Worm (Caenorhabditis elegans) whole organism, L4 larva: ENCODE results near the gene Y69H2.10.

Experiments used
- R02D3.7 ChIP-seq: fragments of 150-350 bp; sonication (generic microtip); optimal IDR thresholded peaks from 3 replicates; lab custom pipeline; 2014; ENCODE audit warnings: missing biosample characterization, missing genetic modification characterization
- aly-2 ChIP-seq: sonication (generic microtip); optimal IDR thresholded peaks from 2 replicates; lab custom pipeline; 2018; ENCODE audit warnings: missing biosample characterization, missing genetic modification characterization
- daf-16 ChIP-seq, 3 experiments: sonication (generic microtip); optimal IDR thresholded peaks; 2 replicates each; lab custom pipeline; 2016 to 2017; ENCODE audit warnings: missing genetic modification characterization in 3 of 3, missing genetic modification reagents in 3 of 3, mild to moderate bottlenecking in 2 of 3, missing compliant biosample characterization in 2 of 3, missing biosample characterization in 1 of 3, moderate library complexity in 1 of 3
- daf-19 ChIP-seq: fragments of 200-800 bp; sonication (Bioruptor generic); conservative IDR thresholded peaks from 2 replicates; pipeline ENCODE4 v1.3.6; 2022; ENCODE audit warnings: missing genetic modification characterization, missing compliant biosample characterization
- fos-1 ChIP-seq: fragments of 150-350 bp; optimal IDR thresholded peaks from 2 replicates; lab custom pipeline; 2014; ENCODE audit warnings: missing biosample characterization, missing genetic modification characterization
- gei-8 ChIP-seq: fragments of 200-800 bp; sonication (Bioruptor generic); optimal IDR thresholded peaks from 2 replicates; lab custom pipeline; 2018; ENCODE audit warnings: mild to moderate bottlenecking, missing genetic modification characterization, missing compliant biosample characterization
- mep-1 ChIP-seq: fragments of 150-350 bp; sonication (generic microtip); optimal IDR thresholded peaks from 3 replicates; lab custom pipeline; 2014; ENCODE audit warnings: missing biosample characterization, missing genetic modification characterization
- nhr-11 ChIP-seq: fragments of 150-350 bp; optimal IDR thresholded peaks from 2 replicates; lab custom pipeline; 2014; ENCODE audit warnings: missing biosample characterization, missing genetic modification characterization
- nhr-111 ChIP-seq: fragments of 200-800 bp; sonication (Bioruptor generic); optimal IDR thresholded peaks from 2 replicates; lab custom pipeline; 2018; ENCODE audit warnings: mild to moderate bottlenecking, missing genetic modification characterization, missing compliant biosample characterization
- nhr-76 ChIP-seq: fragments of 150-350 bp; optimal IDR thresholded peaks from 2 replicates; lab custom pipeline; 2014; ENCODE audit warnings: missing biosample characterization, missing genetic modification characterization
- unc-130 ChIP-seq: sonication (generic microtip); optimal IDR thresholded peaks from 2 replicates; lab custom pipeline; 2016; ENCODE audit warnings: missing genetic modification reagents, missing genetic modification characterization, missing compliant biosample characterization
- ztf-11 ChIP-seq: fragments of 150-350 bp; optimal IDR thresholded peaks from 2 replicates; lab custom pipeline; 2014; ENCODE audit warnings: missing biosample characterization, missing genetic modification characterization

DNA sequence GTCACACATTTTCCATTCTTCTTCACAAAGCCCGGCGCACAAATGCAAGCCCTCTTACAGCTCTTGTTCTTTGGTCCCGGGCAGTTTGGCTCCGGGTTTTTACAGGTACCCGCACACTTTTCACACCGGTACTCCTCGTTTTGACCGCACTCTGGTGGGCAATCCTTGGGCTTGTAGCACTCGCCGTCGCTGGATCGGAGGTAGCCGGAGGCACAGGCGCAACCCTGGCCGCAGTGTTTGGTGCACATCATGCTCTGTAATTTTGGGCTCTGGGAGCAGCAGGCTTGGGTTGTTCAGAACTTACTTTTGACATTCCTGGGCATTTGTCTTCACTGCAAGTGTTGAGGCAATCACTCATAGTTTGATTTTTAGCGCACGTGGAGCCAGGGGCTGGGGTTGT is 12.7 kb upstream of the Y69H2.10 start:
- no peak for TF ChIP-seq nhr-76 (tag; lab: Kevin White, UChicago)
- no peak for TF ChIP-seq gei-8
- TF ChIP-seq daf-19 (GFP tag; lab: Robert Waterston, UW) = no peak
- TF ChIP-seq unc-130 (GFP tag; lab: Kevin White, UChicago) = no peak
- no peak for TF ChIP-seq mep-1 (tag; lab: Kevin White, UChicago)
- TF ChIP-seq nhr-11 (tag; lab: Kevin White, UChicago) = no peak
- TF ChIP-seq R02D3.7 (tag; lab: Kevin White, UChicago) = no peak
- no peak for TF ChIP-seq nhr-111 (GFP tag; lab: Kevin White, UChicago)
- no peak for TF ChIP-seq ztf-11
- no peak for TF ChIP-seq aly-2 (tag; lab: Kevin White, UChicago)
- TF ChIP-seq fos-1 (tag; lab: Kevin White, UChicago) = no peak
- TF ChIP-seq daf-16 (GFP tag; optimal IDR thresholded peaks at IDR 0.05; lab: Kevin White, UChicago) = no peak
- no peak for TF ChIP-seq daf-16 (tag; optimal IDR thresholded peaks at IDR 0.05; lab: Kevin White, UChicago)
